Fruit fly (Drosophila melanogaster) whole organism, embryonic: ENCODE measurements around the gene CG14966.

Source experiments
- Atf-2 ChIP-seq: fragments of 200-800 bp; sonication (Bioruptor generic); optimal IDR thresholded peaks from 2 replicates; lab custom pipeline; 2016; ENCODE audit warnings: missing biosample characterization, missing genetic modification characterization
- B-H2 ChIP-seq: fragments of 200-800 bp; sonication (Bioruptor generic); optimal IDR thresholded peaks from 2 replicates; lab custom pipeline; 2018; ENCODE audit warnings: missing biosample characterization, mild to moderate bottlenecking, missing genetic modification characterization
- CG10462 ChIP-seq: fragments of 200-800 bp; sonication (Bioruptor generic); optimal IDR thresholded peaks from 2 replicates; lab custom pipeline; 2016; ENCODE audit warnings: missing biosample characterization, missing genetic modification characterization
- CG11504 ChIP-seq: fragments of 200-800 bp; sonication (Bioruptor generic); optimal IDR thresholded peaks from 3 replicates; lab custom pipeline; 2019; ENCODE audit warnings: missing biosample characterization, mild to moderate bottlenecking, missing genetic modification characterization, moderate library complexity
- CG11696 ChIP-seq: fragments of 200-800 bp; sonication (Bioruptor generic); IDR thresholded peaks from 2 replicates; pipeline ENCODE4 v1.3.6; 2022; ENCODE audit warnings: missing biosample characterization, missing genetic modification characterization
- CG12236 ChIP-seq: fragments of 200-800 bp; sonication (Bioruptor generic); optimal IDR thresholded peaks from 2 replicates; lab custom pipeline; 2016; ENCODE audit warnings: missing biosample characterization, missing genetic modification characterization
- CG15269 ChIP-seq: fragments of 200-800 bp; sonication (Bioruptor generic); optimal IDR thresholded peaks from 2 replicates; lab custom pipeline; 2018; ENCODE audit warnings: missing biosample characterization, mild to moderate bottlenecking, missing genetic modification characterization, moderate library complexity
- CG17186 ChIP-seq: fragments of 200-800 bp; sonication (Bioruptor generic); optimal IDR thresholded peaks from 3 replicates; lab custom pipeline; 2017; ENCODE audit warnings: missing biosample characterization, missing genetic modification reagents, missing genetic modification characterization
- CG17912 ChIP-seq: fragments of 200-800 bp; sonication (Bioruptor generic); optimal IDR thresholded peaks from 2 replicates; lab custom pipeline; 2018; ENCODE audit warnings: missing biosample characterization, mild to moderate bottlenecking, missing genetic modification characterization
- CG1792 ChIP-seq: fragments of 200-800 bp; sonication (Bioruptor generic); optimal IDR thresholded peaks from 2 replicates; lab custom pipeline; 2016; ENCODE audit warnings: missing biosample characterization, missing genetic modification characterization
- CG1832 ChIP-seq: fragments of 200-800 bp; sonication (Bioruptor generic); optimal IDR thresholded peaks from 2 replicates; lab custom pipeline; 2017; ENCODE audit warnings: missing biosample characterization, mild to moderate bottlenecking, missing genetic modification characterization, inconsistent platforms
- CG3995 ChIP-seq: fragments of 200-800 bp; sonication (Bioruptor generic); optimal IDR thresholded peaks from 3 replicates; lab custom pipeline; 2016; ENCODE audit warnings: missing biosample characterization, missing genetic modification characterization
- CG4360 ChIP-seq: fragments of 200-800 bp; sonication (Bioruptor generic); IDR thresholded peaks from 2 replicates; pipeline ENCODE4 v1.3.6; 2022; ENCODE audit warnings: missing biosample characterization, missing genetic modification characterization
- CG6654 ChIP-seq: fragments of 200-800 bp; sonication (Bioruptor generic); optimal IDR thresholded peaks from 2 replicates; lab custom pipeline; 2017; ENCODE audit warnings: missing biosample characterization, mild to moderate bottlenecking, missing genetic modification characterization
- CG7928 ChIP-seq: fragments of 200-800 bp; sonication (Bioruptor generic); optimal IDR thresholded peaks from 2 replicates; lab custom pipeline; 2017; ENCODE audit warnings: missing biosample characterization, mild to moderate bottlenecking, missing genetic modification characterization
- CG8944 ChIP-seq: fragments of 200-800 bp; sonication (Bioruptor generic); optimal IDR thresholded peaks from 3 replicates; lab custom pipeline; 2016; ENCODE audit warnings: missing biosample characterization, missing genetic modification characterization
- CHES-1-like ChIP-seq: fragments of 200-800 bp; sonication (Bioruptor generic); optimal IDR thresholded peaks from 2 replicates; lab custom pipeline; 2016; ENCODE audit warnings: missing biosample characterization, missing genetic modification characterization
- Dek ChIP-seq: fragments of 200-800 bp; sonication (Bioruptor generic); optimal IDR thresholded peaks from 3 replicates; lab custom pipeline; 2019; ENCODE audit warnings: missing biosample characterization, mild to moderate bottlenecking, missing genetic modification characterization, moderate library complexity
- ERR ChIP-seq: fragments of 200-800 bp; sonication (Bioruptor generic); optimal IDR thresholded peaks from 2 replicates; lab custom pipeline; 2016; ENCODE audit warnings: missing biosample characterization, missing genetic modification characterization
- Fer3 ChIP-seq: fragments of 200-800 bp; sonication (Bioruptor generic); optimal IDR thresholded peaks from 2 replicates; lab custom pipeline; 2018; ENCODE audit warnings: missing biosample characterization, mild to moderate bottlenecking, missing genetic modification characterization, moderate library complexity
- GATAe ChIP-seq: fragments of 200-800 bp; sonication (Bioruptor generic); conservative IDR thresholded peaks from 2 replicates; pipeline ENCODE4 v1.3.6; 2022; ENCODE audit warnings: missing biosample characterization, missing genetic modification characterization
- Gug ChIP-seq: fragments of 200-800 bp; sonication (Bioruptor generic); IDR thresholded peaks from 4 replicates; pipeline ENCODE4 v1.3.6; 2022; ENCODE audit warnings: missing biosample characterization, missing genetic modification characterization
- H2.0 ChIP-seq: fragments of 200-800 bp; sonication (Bioruptor generic); IDR thresholded peaks from 2 replicates; pipeline ENCODE4 v1.3.6; 2022; ENCODE audit warnings: missing biosample characterization, missing genetic modification characterization
- Jarid2 ChIP-seq: fragments of 200-800 bp; sonication (Bioruptor generic); optimal IDR thresholded peaks from 3 replicates; lab custom pipeline; 2017; ENCODE audit warnings: mild to moderate bottlenecking, missing biosample characterization, missing genetic modification reagents, missing genetic modification characterization
- Optix ChIP-seq: fragments of 200-800 bp; sonication (Bioruptor generic); IDR thresholded peaks from 3 replicates; pipeline ENCODE4 v1.3.6; 2022; ENCODE audit warnings: missing biosample characterization, missing genetic modification characterization
- Ptx1 ChIP-seq: fragments of 200-800 bp; sonication (Bioruptor generic); IDR thresholded peaks from 2 replicates; pipeline ENCODE4 v1.3.6; 2022; ENCODE audit warnings: missing biosample characterization, missing genetic modification characterization
- Scr ChIP-seq: fragments of 200-800 bp; sonication (Bioruptor generic); IDR thresholded peaks from 2 replicates; pipeline ENCODE4 v1.3.6; 2022; ENCODE audit warnings: missing biosample characterization, missing genetic modification characterization; ENCODE audit not compliant: partially characterized antibody
- Sin3A ChIP-seq: fragments of >200 bp; optimal IDR thresholded peaks from 2 replicates; lab custom pipeline; 2018
- bab2 ChIP-seq: fragments of 200-800 bp; sonication (Bioruptor generic); optimal IDR thresholded peaks from 2 replicates; lab custom pipeline; 2016; ENCODE audit warnings: missing biosample characterization, missing genetic modification characterization
- br ChIP-seq: fragments of >200 bp; optimal IDR thresholded peaks from 2 replicates; lab custom pipeline; 2017
- bsh ChIP-seq, 2 experiments: fragments of 200-800 bp; sonication (Bioruptor generic); optimal IDR thresholded peaks; 2 replicates each; lab custom pipeline; 2017 to 2018; ENCODE audit warnings: mild to moderate bottlenecking in 2 of 2, missing biosample characterization in 2 of 2, missing genetic modification characterization in 2 of 2, moderate library complexity in 1 of 2
- caup ChIP-seq: fragments of 200-800 bp; sonication (Bioruptor generic); optimal IDR thresholded peaks from 3 replicates; lab custom pipeline; 2017; ENCODE audit warnings: missing biosample characterization, mild to moderate bottlenecking, missing genetic modification characterization, moderate library complexity; ENCODE audit not compliant: severe bottlenecking
- dati ChIP-seq: fragments of 200-800 bp; sonication (Bioruptor generic); IDR thresholded peaks from 2 replicates; pipeline ENCODE4 v1.3.6; 2022; ENCODE audit warnings: missing biosample characterization, missing genetic modification characterization
- dpn ChIP-seq, 2 experiments: fragments of 200-800 bp; sonication (Bioruptor generic); optimal IDR thresholded peaks; 3 replicates each; lab custom pipeline; 2016; ENCODE audit warnings: missing biosample characterization in 2 of 2, missing genetic modification characterization in 2 of 2
- gce ChIP-seq: fragments of 200-800 bp; sonication (Bioruptor generic); IDR thresholded peaks from 3 replicates; pipeline ENCODE4 v1.3.6; 2022; ENCODE audit warnings: missing biosample characterization, missing genetic modification characterization
- gcm ChIP-seq: fragments of 200-800 bp; sonication (Bioruptor generic); optimal IDR thresholded peaks from 2 replicates; lab custom pipeline; 2019; ENCODE audit warnings: missing biosample characterization, mild to moderate bottlenecking, missing genetic modification characterization, moderate library complexity
- grau ChIP-seq: fragments of 200-800 bp; optimal IDR thresholded peaks from 3 replicates; lab custom pipeline; 2019; ENCODE audit warnings: missing biosample characterization, mild to moderate bottlenecking, missing genetic modification characterization, moderate library complexity
- gt ChIP-seq: fragments of 200-800 bp; sonication (Bioruptor generic); IDR thresholded peaks from 2 replicates; pipeline ENCODE4 v1.3.6; 2022; ENCODE audit warnings: missing biosample characterization, missing genetic modification characterization
- jumu ChIP-seq: fragments of 200-800 bp; sonication (Bioruptor generic); optimal IDR thresholded peaks from 3 replicates; lab custom pipeline; 2016; ENCODE audit warnings: missing biosample characterization, missing genetic modification characterization
- lbe ChIP-seq: fragments of 200-800 bp; sonication (Bioruptor generic); optimal IDR thresholded peaks from 2 replicates; lab custom pipeline; 2016; ENCODE audit warnings: missing biosample characterization, mild to moderate bottlenecking, missing genetic modification characterization
- lmd ChIP-seq: fragments of 200-800 bp; sonication (Bioruptor generic); IDR thresholded peaks from 2 replicates; pipeline ENCODE4 v1.3.6; 2022; ENCODE audit warnings: missing biosample characterization, missing genetic modification characterization
- mirr ChIP-seq: fragments of 200-800 bp; sonication (Bioruptor generic); optimal IDR thresholded peaks from 3 replicates; lab custom pipeline; 2018; ENCODE audit warnings: missing biosample characterization, mild to moderate bottlenecking, missing genetic modification characterization
- p53 ChIP-seq: fragments of 200-800 bp; sonication (Bioruptor generic); optimal IDR thresholded peaks from 2 replicates; lab custom pipeline; 2016; ENCODE audit warnings: missing biosample characterization, missing genetic modification characterization
- psq ChIP-seq: fragments of 200-800 bp; sonication (Bioruptor generic); optimal IDR thresholded peaks from 2 replicates; lab custom pipeline; 2017; ENCODE audit warnings: missing biosample characterization, missing genetic modification characterization
- run ChIP-seq: fragments of 200-800 bp; sonication (Bioruptor generic); optimal IDR thresholded peaks from 3 replicates; lab custom pipeline; 2018; ENCODE audit warnings: missing biosample characterization, mild to moderate bottlenecking, missing genetic modification characterization
- sd ChIP-seq: fragments of 200-800 bp; sonication (Bioruptor generic); optimal IDR thresholded peaks from 3 replicates; lab custom pipeline; 2018; ENCODE audit warnings: missing biosample characterization, mild to moderate bottlenecking, missing genetic modification characterization, moderate library complexity
- tgo ChIP-seq: fragments of 200-800 bp; sonication (Bioruptor generic); IDR thresholded peaks from 3 replicates; pipeline ENCODE4 v1.3.6; 2022; ENCODE audit warnings: missing biosample characterization, missing genetic modification characterization
- tna ChIP-seq: fragments of 200-800 bp; sonication (Bioruptor generic); IDR thresholded peaks from 2 replicates; pipeline ENCODE4 v1.3.6; 2022; ENCODE audit warnings: missing biosample characterization, missing genetic modification characterization; ENCODE audit not compliant: partially characterized antibody
- ttk ChIP-seq: fragments of 200-800 bp; sonication (Bioruptor generic); IDR thresholded peaks from 2 replicates; pipeline ENCODE4 v2.1.2; 2022; ENCODE audit warnings: missing biosample characterization, missing genetic modification characterization
- tup ChIP-seq: fragments of 200-800 bp; sonication (Bioruptor generic); optimal IDR thresholded peaks from 2 replicates; lab custom pipeline; 2016; ENCODE audit warnings: missing biosample characterization, mild to moderate bottlenecking, missing genetic modification characterization, moderate library complexity
- tx ChIP-seq: fragments of 200-800 bp; sonication (Bioruptor generic); optimal IDR thresholded peaks from 2 replicates; lab custom pipeline; 2016; ENCODE audit warnings: missing biosample characterization, missing genetic modification characterization
- z ChIP-seq: fragments of 200-800 bp; sonication (Bioruptor generic); IDR thresholded peaks from 3 replicates; pipeline ENCODE4 v1.3.6; 2022; ENCODE audit warnings: missing biosample characterization, missing genetic modification characterization

The CG14966 gene

dm6 chr3L:3194059-3194458, 3.4 kb downstream of the CG14966 start (continued):
- TF ChIP-seq CHES-1-like (GFP tag; lab: Kevin White, UChicago) (peak; percentile 11), Atf-2 (GFP tag; lab: Kevin White, UChicago) (peak; percentile 27), dpn (GFP tag; optimal IDR thresholded peaks at IDR 0.05; lab: Kevin White, UChicago) (peak; percentile 40 to 92), CG6654 (GFP tag; lab: Kevin White, UChicago) (peak; percentile 75), H2.0 (GFP tag; lab: Robert Waterston, UW) (peak; percentile 90), sd (tag; lab: Kevin White, UChicago) (peak; percentile 79), tx (peak; percentile 5), lbe (GFP tag; lab: Kevin White, UChicago) (peak; percentile 94), CG8944 (GFP tag; lab: Kevin White, UChicago) (peak; percentile 31), CG17186 (peak; percentile 47), tgo (GFP tag; lab: Robert Waterston, UW) (peak; percentile 93), z (GFP tag; lab: Robert Waterston, UW) (0 out of 3 replicates have a peak, but pooled peaks have one; percentile 32), ttk (peak; percentile 91), CG3995 (GFP tag; lab: Kevin White, UChicago) (peak; percentile 36), gce (GFP tag; lab: Robert Waterston, UW) (peak; percentile 86), Dek (peak; percentile 93), Gug (peak; percentile 88), CG11504 (peak; percentile 95), tna (GFP tag; lab: Robert Waterston, UW) (no peak), br (lab: Kevin White, UChicago) (no peak), CG1792 (GFP tag; lab: Kevin White, UChicago) (peak; percentile 50), Ptx1 (peak; percentile 95), Optix (GFP tag; lab: Robert Waterston, UW) (peak; percentile 85; the same call in 2 of the 3 replicates), CG15269 (tag; lab: Kevin White, UChicago) (peak; percentile 96), p53 (GFP tag; lab: Kevin White, UChicago) (no peak), GATAe (peak; percentile 43; the same call in 1 of the 2 replicates), Fer3 (tag; lab: Kevin White, UChicago) (peak; percentile 96), B-H2 (GFP tag; lab: Kevin White, UChicago) (peak; percentile 58), bsh (GFP tag; optimal IDR thresholded peaks at IDR 0.05; lab: Kevin White, UChicago) (peak; percentile 96 to 97), run (tag; lab: Kevin White, UChicago) (peak; percentile 89), mirr (GFP tag; lab: Kevin White, UChicago) (peak; percentile 45), CG11696 (GFP tag; lab: Robert Waterston, UW) (peak; percentile 99), CG12236 (GFP tag; lab: Kevin White, UChicago) (no peak), CG1832 (GFP tag; lab: Kevin White, UChicago) (no peak), CG10462 (peak; percentile 80), gcm (peak; percentile 95), tup (GFP tag; lab: Kevin White, UChicago) (peak; percentile 77), CG17912 (GFP tag; lab: Kevin White, UChicago) (no peak), Scr (no peak), lmd (peak; percentile 94), bab2 (peak; percentile 79), CG4360 (peak; percentile 71), gt (GFP tag; lab: Robert Waterston, UW) (peak; percentile 78), CG7928 (GFP tag; lab: Kevin White, UChicago) (peak; percentile 50), psq (peak; percentile 75), jumu (GFP tag; lab: Kevin White, UChicago) (peak; percentile 29), dati (GFP tag; lab: Robert Waterston, UW) (peak; percentile 78; the same call in 1 of the 2 replicates), Sin3A (lab: Kevin White, UChicago) (no peak), ERR (GFP tag; lab: Kevin White, UChicago) (peak; percentile 50), Jarid2 (GFP tag; lab: Kevin White, UChicago) (peak; percentile 67), caup (GFP tag; lab: Kevin White, UChicago) (peak; percentile 94), grau (peak; percentile 91)
